Worm (Caenorhabditis elegans): Measurements from ENCODE around the gene Y37E11AL.9.
A peak's percentile ranks its signal among the peaks of the same experiment; 100 is the strongest.

Y37E11AL.9 gene

ce11 chrIV:3709200-3709599, 8.7 kb upstream of the Y37E11AL.9 start, which contains the start of gene Y37E11AL.1:
Y37E11AL.1 (plus strand) TSS chrIV:3709500.
- TF ChIP-seq lin-39 (tag; optimal IDR thresholded peaks at IDR 0.05) (no peak), snpc-4 (tag; optimal IDR thresholded peaks at IDR 0.05) (no peak), nhr-10 (tag; optimal IDR thresholded peaks at IDR 0.05) (no peak), lin-13 (GFP tag; optimal IDR thresholded peaks at IDR 0.05) (no peak), fos-1 (tag; optimal IDR thresholded peaks at IDR 0.05) (no peak), sem-4 (tag; optimal IDR thresholded peaks at IDR 0.05) (no peak), nhr-23 (tag; optimal IDR thresholded peaks at IDR 0.05) (no peak), C34F6.9 (tag; optimal IDR thresholded peaks at IDR 0.05) (no peak), sma-3 (GFP tag; optimal IDR thresholded peaks at IDR 0.05) (no peak)

- TF ChIP-seq nhr-77 (tag; optimal IDR thresholded peaks at IDR 0.05) = no peak
Measured at ce11 chrIV:3701892-3702291, 1.4 kb upstream of the Y37E11AL.9 start, which contains the start of gene Y37E11AL.12. Y37E11AL.12 (minus strand) TSS chrIV:3701992.

DNA sequence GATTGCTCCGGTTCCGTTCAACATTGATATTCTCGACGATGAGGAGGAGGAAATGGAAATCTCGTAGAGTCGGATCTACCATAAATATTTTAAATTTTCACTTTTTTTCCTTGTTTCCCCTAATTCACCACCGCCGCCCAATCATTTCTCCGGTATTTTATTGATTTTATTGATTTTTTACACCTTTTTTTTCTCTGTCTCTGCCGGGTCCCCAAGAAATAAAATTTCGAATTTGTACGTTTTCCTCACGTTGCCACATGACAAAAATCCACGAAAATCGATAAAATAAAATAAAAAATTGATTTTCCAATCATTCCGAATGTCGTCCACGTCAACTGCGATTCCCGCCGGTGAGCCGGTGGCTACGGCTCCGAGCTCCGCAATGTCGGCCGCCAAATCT, 2.3 kb downstream of the Y37E11AL.9 start, which contains the start of gene Y37E11AL.2:
Gene Y37E11AL.2, plus strand, starts transcription at position 301 of the 400 bp plus-strand sequence.
- TF ChIP-seq fos-1 (tag; optimal IDR thresholded peaks at IDR 0.05) (no peak), nhr-6 (tag; optimal IDR thresholded peaks at IDR 0.05) (no peak), F13H6.1 (tag; optimal IDR thresholded peaks at IDR 0.05) (no peak), ZK546.5 (tag; optimal IDR thresholded peaks at IDR 0.05) (no peak)

DNA sequence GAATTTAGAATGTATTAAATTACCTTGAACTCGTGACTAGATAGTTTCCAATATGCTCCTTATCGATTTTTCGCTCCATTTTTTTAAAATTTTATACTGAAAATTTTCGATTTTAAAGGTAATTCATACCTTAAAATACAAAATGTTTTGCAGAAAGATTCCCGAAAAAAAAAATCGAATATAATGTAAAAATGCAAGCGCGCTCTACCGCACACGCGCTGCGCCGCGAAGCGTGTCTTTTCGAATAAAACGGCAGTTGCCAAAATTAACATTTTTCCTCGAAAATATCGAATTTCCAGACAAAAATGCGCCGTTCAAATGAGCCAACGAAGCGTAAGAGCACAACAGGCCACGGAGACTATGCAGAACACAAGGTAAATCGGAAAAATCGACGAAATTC, 5.8 kb downstream of the Y37E11AL.9 start, which contains the start of the genes taf-6.2 and Y37E11AL.3:
Gene taf-6.2, minus strand, starts transcription at position 96 of the 400 bp plus-strand sequence.
Gene Y37E11AL.3, plus strand, starts transcription at position 298 of the 400 bp plus-strand sequence.
- TF ChIP-seq C34F6.9 (tag; optimal IDR thresholded peaks at IDR 0.05) = peak; percentile 73
- no peak for TF ChIP-seq nhr-10 (tag; optimal IDR thresholded peaks at IDR 0.05)
- TF ChIP-seq ztf-1 (GFP tag; conservative IDR thresholded peaks at IDR 0.05) = no peak
- TF ChIP-seq elt-1 (tag; optimal IDR thresholded peaks at IDR 0.05) = no peak
- no peak for TF ChIP-seq nhr-6 (tag; optimal IDR thresholded peaks at IDR 0.05)
- peak; percentile 43 for TF ChIP-seq lin-11 (tag; optimal IDR thresholded peaks at IDR 0.05)
- peak; percentile 61 to 77 for TF ChIP-seq lsy-2 (tag; optimal IDR thresholded peaks at IDR 0.05)
- peak; percentile 52 for TF ChIP-seq crh-2 (tag; optimal IDR thresholded peaks at IDR 0.05)
- no peak for TF ChIP-seq sem-4 (tag; optimal IDR thresholded peaks at IDR 0.05)
- TF ChIP-seq nhr-12 (tag; optimal IDR thresholded peaks at IDR 0.05) = no peak
- TF ChIP-seq nhr-23 (tag; optimal IDR thresholded peaks at IDR 0.05) = no peak
- TF ChIP-seq unc-39 (tag; optimal IDR thresholded peaks at IDR 0.05) = no peak
- TF ChIP-seq ceh-16 (tag; optimal IDR thresholded peaks at IDR 0.05) = no peak
- no peak for TF ChIP-seq snpc-4 (tag; optimal IDR thresholded peaks at IDR 0.05)
- no peak for TF ChIP-seq fos-1 (tag; optimal IDR thresholded peaks at IDR 0.05)
- TF ChIP-seq sma-3 (GFP tag; optimal IDR thresholded peaks at IDR 0.05) = peak; percentile 54
- no peak for TF ChIP-seq R02D3.7 (tag; optimal IDR thresholded peaks at IDR 0.05)
- TF ChIP-seq ztf-4 (tag; optimal IDR thresholded peaks at IDR 0.05) = no peak
- peak; percentile 50 for TF ChIP-seq lin-13 (GFP tag; optimal IDR thresholded peaks at IDR 0.05)
- TF ChIP-seq ama-1 (optimal IDR thresholded peaks at IDR 0.05) = no peak
- no peak for TF ChIP-seq Y55F3AM.14 (GFP tag; optimal IDR thresholded peaks at IDR 0.05)
- TF ChIP-seq unc-55 (GFP tag; optimal IDR thresholded peaks at IDR 0.05) = peak; percentile 74
- no peak for TF ChIP-seq mbf-1 (tag; optimal IDR thresholded peaks at IDR 0.05)
- TF ChIP-seq mdl-1 (tag; optimal IDR thresholded peaks at IDR 0.05) = no peak
- TF ChIP-seq nhr-25 (tag; optimal IDR thresholded peaks at IDR 0.05) = peak; percentile 14
- peak; percentile 93 for TF ChIP-seq gmeb-1 (tag; optimal IDR thresholded peaks at IDR 0.05)
- no peak for TF ChIP-seq nhr-237 (tag; optimal IDR thresholded peaks at IDR 0.05)
- TF ChIP-seq dmd-4 (tag; optimal IDR thresholded peaks at IDR 0.05) = no peak
- TF ChIP-seq nhr-129 (tag; optimal IDR thresholded peaks at IDR 0.05) = peak; percentile 33
- no peak for TF ChIP-seq peb-1 (tag; optimal IDR thresholded peaks at IDR 0.05)
- TF ChIP-seq egl-27 (tag; optimal IDR thresholded peaks at IDR 0.05) = no peak
- TF ChIP-seq F13H6.1 (tag; optimal IDR thresholded peaks at IDR 0.05) = peak; percentile 1
- no peak for TF ChIP-seq alr-1 (tag; optimal IDR thresholded peaks at IDR 0.05)
- TF ChIP-seq aly-2 (tag; optimal IDR thresholded peaks at IDR 0.05) = no peak
- no peak for TF ChIP-seq lin-39 (tag; optimal IDR thresholded peaks at IDR 0.05)
- TF ChIP-seq sma-9 (GFP tag; optimal IDR thresholded peaks at IDR 0.05) = no peak
- no peak for TF ChIP-seq sma-9 (tag; optimal IDR thresholded peaks at IDR 0.05)
